Fruit fly (Drosophila melanogaster) whole organism, pupa: ENCODE measurements around the gene Pex11c.

Source experiments
- CG12605 ChIP-seq: fragments of 200-800 bp; sonication (Bioruptor generic); IDR thresholded peaks from 2 replicates; pipeline ENCODE4 v1.3.6; 2022; ENCODE audit warnings: missing biosample characterization, missing genetic modification characterization
- CG14655 ChIP-seq: fragments of 200-800 bp; sonication (Bioruptor generic); optimal IDR thresholded peaks from 3 replicates; lab custom pipeline; 2017; ENCODE audit warnings: mild to moderate bottlenecking, missing biosample characterization, missing genetic modification reagents, missing genetic modification characterization
- CG15710 ChIP-seq: fragments of 200-800 bp; sonication (Bioruptor generic); optimal IDR thresholded peaks from 2 replicates; lab custom pipeline; 2018; ENCODE audit warnings: missing biosample characterization, mild to moderate bottlenecking, missing genetic modification characterization, moderate library complexity
- CG17806 ChIP-seq: fragments of 200-800 bp; sonication (Bioruptor generic); optimal IDR thresholded peaks from 2 replicates; lab custom pipeline; 2018; ENCODE audit warnings: missing biosample characterization, mild to moderate bottlenecking, missing genetic modification characterization, moderate library complexity
- CG34367 ChIP-seq: fragments of 200-800 bp; sonication (Bioruptor generic); optimal IDR thresholded peaks from 2 replicates; lab custom pipeline; 2018; ENCODE audit warnings: missing biosample characterization, mild to moderate bottlenecking, missing genetic modification characterization
- CG8159 ChIP-seq: fragments of 200-800 bp; sonication (Bioruptor generic); optimal IDR thresholded peaks from 3 replicates; lab custom pipeline; 2018; ENCODE audit warnings: missing biosample characterization, mild to moderate bottlenecking, missing genetic modification characterization, moderate library complexity
- CG8301 ChIP-seq: fragments of 200-800 bp; sonication (Bioruptor generic); optimal IDR thresholded peaks from 2 replicates; lab custom pipeline; 2018; ENCODE audit warnings: missing biosample characterization, mild to moderate bottlenecking, missing genetic modification characterization
- CG9948 ChIP-seq: fragments of 200-800 bp; sonication (Bioruptor generic); optimal IDR thresholded peaks from 2 replicates; lab custom pipeline; 2018; ENCODE audit warnings: missing biosample characterization, mild to moderate bottlenecking, missing genetic modification characterization, moderate library complexity
- EcR ChIP-seq: fragments of 200-800 bp; sonication (Bioruptor generic); optimal IDR thresholded peaks from 3 replicates; lab custom pipeline; 2019; ENCODE audit warnings: missing biosample characterization, missing genetic modification characterization, mild to moderate bottlenecking, moderate library complexity, missing genetic modification reagents
- Pif1A ChIP-seq: fragments of 200-800 bp; sonication (Bioruptor generic); optimal IDR thresholded peaks from 3 replicates; lab custom pipeline; 2016; ENCODE audit warnings: missing biosample characterization, missing genetic modification characterization
- fd96Ca ChIP-seq: fragments of 200-800 bp; sonication (Bioruptor generic); IDR thresholded peaks from 3 replicates; pipeline ENCODE4 v1.3.6; 2022; ENCODE audit warnings: missing biosample characterization, missing genetic modification characterization
- gl ChIP-seq: fragments of 200-800 bp; sonication (Bioruptor generic); optimal IDR thresholded peaks from 2 replicates; lab custom pipeline; 2018; ENCODE audit warnings: missing biosample characterization, mild to moderate bottlenecking, missing genetic modification characterization
- rn ChIP-seq: fragments of 200-800 bp; sonication (Bioruptor generic); IDR thresholded peaks from 2 replicates; pipeline ENCODE4 v1.3.6; 2022; ENCODE audit warnings: missing biosample characterization, missing genetic modification characterization

DNA sequence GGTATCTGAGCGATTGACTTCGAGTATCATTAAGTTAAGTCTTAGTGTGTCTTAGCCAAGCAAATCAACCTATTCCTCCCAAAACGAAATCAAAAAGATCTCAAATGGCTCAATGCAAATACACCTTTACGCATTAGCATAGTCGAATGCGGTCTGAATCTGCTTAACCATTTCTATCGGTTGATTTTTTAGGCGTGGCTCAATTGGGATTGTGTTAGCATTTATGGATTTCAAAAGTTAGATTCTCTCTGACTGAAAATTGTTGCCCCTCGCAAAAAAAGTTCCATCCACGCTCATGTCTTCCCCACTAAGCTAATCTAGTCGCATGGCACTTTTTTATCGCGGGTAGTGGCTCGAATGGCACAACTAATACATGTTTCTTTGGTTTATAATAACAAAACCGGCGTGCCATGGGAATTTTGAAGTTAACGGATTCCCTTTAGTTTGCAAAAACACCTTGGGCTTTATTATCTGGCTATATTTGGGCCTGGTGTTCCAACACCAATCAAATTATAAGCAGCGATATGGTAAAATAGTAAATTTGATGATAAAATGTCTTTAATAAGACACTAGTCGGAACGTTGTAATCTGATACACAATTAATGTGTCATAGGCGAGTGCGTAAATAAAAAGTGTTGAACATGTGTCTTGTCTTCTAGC lies 29.4 kb upstream of the Pex11c start:
- TF ChIP-seq CG17806 (tag; lab: Kevin White, UChicago) = no peak
- no peak for TF ChIP-seq CG9948 (tag; lab: Kevin White, UChicago)
- TF ChIP-seq CG8159 (tag; lab: Kevin White, UChicago) = no peak
- no peak for TF ChIP-seq CG15710 (tag; lab: Kevin White, UChicago)
- TF ChIP-seq rn (GFP tag; lab: Robert Waterston, UW) = no peak
- no peak for TF ChIP-seq gl (tag; lab: Kevin White, UChicago)
- TF ChIP-seq CG12605 = no peak
- no peak for TF ChIP-seq EcR (GFP tag; lab: Kevin White, UChicago)
- no peak for TF ChIP-seq CG34367 (tag; lab: Kevin White, UChicago)
- TF ChIP-seq fd96Ca (GFP tag; lab: Robert Waterston, UW) = no peak
- no peak for TF ChIP-seq Pif1A (GFP tag; lab: Kevin White, UChicago)
- no peak for TF ChIP-seq CG8301 (tag; lab: Kevin White, UChicago)
- no peak for TF ChIP-seq CG14655 (GFP tag; lab: Kevin White, UChicago)
